Fruit fly (Drosophila melanogaster) whole organism, embryonic: ENCODE results near the gene eIF4A.

Source experiments
- Ada2b ChIP-seq: fragments of 200-800 bp; sonication (Bioruptor generic); IDR thresholded peaks from 2 replicates; pipeline ENCODE4 v1.3.6; 2022; ENCODE audit warnings: missing biosample characterization, missing genetic modification characterization
- Antp ChIP-seq: fragments of 200-800 bp; sonication (Bioruptor generic); optimal IDR thresholded peaks from 3 replicates; lab custom pipeline; 2016; ENCODE audit warnings: missing biosample characterization, missing genetic modification characterization
- Bdp1 ChIP-seq: fragments of 200-800 bp; sonication (Bioruptor generic); optimal IDR thresholded peaks from 3 replicates; lab custom pipeline; 2016; ENCODE audit warnings: missing biosample characterization, missing genetic modification characterization
- CG11093 ChIP-seq: fragments of 200-800 bp; sonication (Bioruptor generic); IDR thresholded peaks from 3 replicates; pipeline ENCODE4 v1.3.6; 2022; ENCODE audit warnings: missing biosample characterization, missing genetic modification characterization
- CG12391 ChIP-seq: fragments of 200-800 bp; sonication (Bioruptor generic); optimal IDR thresholded peaks from 3 replicates; lab custom pipeline; 2018; ENCODE audit warnings: missing biosample characterization, mild to moderate bottlenecking, missing genetic modification characterization, moderate library complexity
- CG13624 ChIP-seq: fragments of 200-800 bp; sonication (Bioruptor generic); optimal IDR thresholded peaks from 2 replicates; lab custom pipeline; 2016; ENCODE audit warnings: missing biosample characterization, missing genetic modification characterization
- CG14014 ChIP-seq: fragments of 200-800 bp; sonication (Bioruptor generic); IDR thresholded peaks from 2 replicates; pipeline ENCODE4 v1.3.6; 2022; ENCODE audit warnings: missing biosample characterization, missing genetic modification characterization
- CG17829 ChIP-seq: fragments of 200-800 bp; optimal IDR thresholded peaks from 2 replicates; lab custom pipeline; 2019; ENCODE audit warnings: missing biosample characterization, mild to moderate bottlenecking, missing genetic modification characterization, moderate library complexity
- CG2116 ChIP-seq: fragments of 200-800 bp; sonication (Bioruptor generic); optimal IDR thresholded peaks from 3 replicates; lab custom pipeline; 2018; ENCODE audit warnings: missing biosample characterization, mild to moderate bottlenecking, missing genetic modification characterization
- CG2202 ChIP-seq: fragments of 200-800 bp; sonication (Bioruptor generic); optimal IDR thresholded peaks from 2 replicates; lab custom pipeline; 2018; ENCODE audit warnings: missing biosample characterization, mild to moderate bottlenecking, missing genetic modification characterization
- CG30431 ChIP-seq: fragments of 200-800 bp; sonication (Bioruptor generic); optimal IDR thresholded peaks from 2 replicates; lab custom pipeline; 2017; ENCODE audit warnings: missing biosample characterization, missing genetic modification characterization
- CG31224 ChIP-seq: fragments of 200-800 bp; sonication (Bioruptor generic); IDR thresholded peaks from 2 replicates; pipeline ENCODE4 v1.3.6; 2022; ENCODE audit warnings: missing biosample characterization, missing genetic modification characterization
- CG3838 ChIP-seq: fragments of 200-800 bp; sonication (Bioruptor generic); optimal IDR thresholded peaks from 3 replicates; lab custom pipeline; 2016; ENCODE audit warnings: missing biosample characterization, missing genetic modification characterization
- CG3847 ChIP-seq: fragments of 200-800 bp; sonication (Bioruptor generic); IDR thresholded peaks from 2 replicates; pipeline ENCODE4 v1.3.6; 2022; ENCODE audit warnings: missing biosample characterization, missing genetic modification characterization
- CG3995 ChIP-seq: fragments of 200-800 bp; sonication (Bioruptor generic); optimal IDR thresholded peaks from 3 replicates; lab custom pipeline; 2016; ENCODE audit warnings: missing biosample characterization, missing genetic modification characterization
- CG42726 ChIP-seq: fragments of 200-800 bp; sonication (Bioruptor generic); IDR thresholded peaks from 2 replicates; pipeline ENCODE4 v1.3.6; 2022; ENCODE audit warnings: missing biosample characterization, missing genetic modification characterization; ENCODE audit not compliant: partially characterized antibody
- CG43689 ChIP-seq: fragments of 200-800 bp; sonication (Bioruptor generic); IDR thresholded peaks from 2 replicates; pipeline ENCODE4 v1.3.6; 2022; ENCODE audit warnings: missing biosample characterization, missing genetic modification characterization
- CG4424 ChIP-seq: fragments of 200-800 bp; sonication (Bioruptor generic); optimal IDR thresholded peaks from 3 replicates; lab custom pipeline; 2016; ENCODE audit warnings: missing biosample characterization, missing genetic modification characterization
- CG6765 ChIP-seq: fragments of 200-800 bp; sonication (Bioruptor generic); optimal IDR thresholded peaks from 3 replicates; lab custom pipeline; 2017; ENCODE audit warnings: missing biosample characterization, mild to moderate bottlenecking, missing genetic modification characterization
- CG8281 ChIP-seq: fragments of 200-800 bp; sonication (Bioruptor generic); optimal IDR thresholded peaks from 2 replicates; lab custom pipeline; 2018; ENCODE audit warnings: missing biosample characterization, mild to moderate bottlenecking, missing genetic modification characterization, moderate library complexity
- CG8924 ChIP-seq: fragments of 200-800 bp; optimal IDR thresholded peaks from 3 replicates; lab custom pipeline; 2019; ENCODE audit warnings: missing biosample characterization, mild to moderate bottlenecking, missing genetic modification characterization, moderate library complexity
- CG9727 ChIP-seq: fragments of 200-800 bp; sonication (Bioruptor generic); optimal IDR thresholded peaks from 3 replicates; lab custom pipeline; 2017; ENCODE audit warnings: missing biosample characterization, mild to moderate bottlenecking, missing genetic modification characterization
- CTCF ChIP-seq: fragments of 200-800 bp; sonication (Bioruptor generic); optimal IDR thresholded peaks from 2 replicates; lab custom pipeline; 2017; ENCODE audit warnings: missing biosample characterization, mild to moderate bottlenecking, missing genetic modification characterization, moderate library complexity
- CoRest ChIP-seq: fragments of 200-800 bp; sonication (Bioruptor generic); optimal IDR thresholded peaks from 3 replicates; lab custom pipeline; 2018; ENCODE audit warnings: missing biosample characterization, mild to moderate bottlenecking, missing genetic modification characterization, moderate library complexity
- Dad ChIP-seq: fragments of 200-800 bp; sonication (Bioruptor generic); optimal IDR thresholded peaks from 3 replicates; lab custom pipeline; 2016; ENCODE audit warnings: missing biosample characterization, missing genetic modification characterization
- Dek ChIP-seq: fragments of 200-800 bp; sonication (Bioruptor generic); optimal IDR thresholded peaks from 3 replicates; lab custom pipeline; 2019; ENCODE audit warnings: missing biosample characterization, mild to moderate bottlenecking, missing genetic modification characterization, moderate library complexity
- Dll ChIP-seq: fragments of 200-800 bp; sonication (Bioruptor generic); IDR thresholded peaks from 4 replicates; pipeline ENCODE4 v1.3.6; 2022; ENCODE audit warnings: missing biosample characterization, missing genetic modification characterization; ENCODE audit not compliant: partially characterized antibody
- E2f1 ChIP-seq: fragments of 200-800 bp; sonication (Bioruptor generic); IDR thresholded peaks from 2 replicates; pipeline ENCODE4 v1.3.6; 2022; ENCODE audit warnings: missing biosample characterization, missing genetic modification characterization
- Ets65A ChIP-seq: fragments of 200-800 bp; sonication (Bioruptor generic); peaks from one replicate; lab custom pipeline; 2016; ENCODE audit warnings: missing biosample characterization, missing genetic modification characterization
- HmgZ ChIP-seq: fragments of 200-800 bp; sonication (Bioruptor generic); optimal IDR thresholded peaks from 2 replicates; lab custom pipeline; 2018; ENCODE audit warnings: missing biosample characterization, mild to moderate bottlenecking, missing genetic modification characterization
- Jarid2 ChIP-seq: fragments of 200-800 bp; sonication (Bioruptor generic); optimal IDR thresholded peaks from 3 replicates; lab custom pipeline; 2017; ENCODE audit warnings: mild to moderate bottlenecking, missing biosample characterization, missing genetic modification reagents, missing genetic modification characterization
- Lhr ChIP-seq: fragments of 200-800 bp; sonication (Bioruptor generic); optimal IDR thresholded peaks from 3 replicates; lab custom pipeline; 2017; ENCODE audit warnings: mild to moderate bottlenecking, missing biosample characterization, missing genetic modification reagents, missing genetic modification characterization
- NK7.1 ChIP-seq: fragments of 200-800 bp; sonication (Bioruptor generic); optimal IDR thresholded peaks from 3 replicates; lab custom pipeline; 2016; ENCODE audit warnings: missing biosample characterization, missing genetic modification characterization
- Rx ChIP-seq: fragments of 200-800 bp; sonication (Bioruptor generic); IDR thresholded peaks from 2 replicates; pipeline ENCODE4 v1.3.6; 2022; ENCODE audit warnings: missing biosample characterization, missing genetic modification characterization
- ap ChIP-seq: fragments of 200-800 bp; sonication (Bioruptor generic); IDR thresholded peaks from 2 replicates; pipeline ENCODE4 v1.3.6; 2022; ENCODE audit warnings: missing biosample characterization, missing genetic modification characterization
- chn ChIP-seq: fragments of 200-800 bp; sonication (Bioruptor generic); optimal IDR thresholded peaks from 2 replicates; lab custom pipeline; 2016; ENCODE audit warnings: missing biosample characterization, missing genetic modification characterization
- dati ChIP-seq: fragments of 200-800 bp; sonication (Bioruptor generic); IDR thresholded peaks from 2 replicates; pipeline ENCODE4 v1.3.6; 2022; ENCODE audit warnings: missing biosample characterization, missing genetic modification characterization
- exex ChIP-seq: fragments of 200-800 bp; sonication (Bioruptor generic); optimal IDR thresholded peaks from 4 replicates; lab custom pipeline; 2018; ENCODE audit warnings: missing biosample characterization, mild to moderate bottlenecking, missing genetic modification characterization, moderate library complexity
- gcm ChIP-seq: fragments of 200-800 bp; sonication (Bioruptor generic); optimal IDR thresholded peaks from 2 replicates; lab custom pipeline; 2019; ENCODE audit warnings: missing biosample characterization, mild to moderate bottlenecking, missing genetic modification characterization, moderate library complexity
- gro ChIP-seq: fragments of 200-800 bp; sonication (Bioruptor generic); optimal IDR thresholded peaks from 2 replicates; lab custom pipeline; 2016; ENCODE audit warnings: missing biosample characterization, missing genetic modification characterization
- hb ChIP-seq: fragments of 200-800 bp; sonication (Bioruptor generic); IDR thresholded peaks from 3 replicates; pipeline ENCODE4 v1.3.6; 2022; ENCODE audit warnings: missing biosample characterization, missing genetic modification characterization; ENCODE audit not compliant: partially characterized antibody
- hkb ChIP-seq, 2 experiments: fragments of 200-800 bp in 1 of 2; fragments of >200 bp in 1 of 2; sonication (Bioruptor generic) in 1 of 2; IDR thresholded peaks in 1 of 2; optimal IDR thresholded peaks in 1 of 2; 2 replicates each; pipeline versions ENCODE4 v1.3.6 to Lab custom; 2017 to 2022; ENCODE audit warnings: missing biosample characterization in 1 of 2, missing genetic modification characterization in 1 of 2
- kah ChIP-seq: fragments of 200-800 bp; sonication (Bioruptor generic); optimal IDR thresholded peaks from 2 replicates; lab custom pipeline; 2018; ENCODE audit warnings: missing biosample characterization, mild to moderate bottlenecking, missing genetic modification characterization
- kay ChIP-seq: fragments of 200-800 bp; sonication (Bioruptor generic); optimal IDR thresholded peaks from 2 replicates; lab custom pipeline; 2016; ENCODE audit warnings: missing biosample characterization, missing genetic modification characterization
- knrl ChIP-seq: fragments of 200-800 bp; sonication (Bioruptor generic); IDR thresholded peaks from 3 replicates; pipeline ENCODE4 v1.3.6; 2022; ENCODE audit warnings: missing biosample characterization, missing genetic modification characterization; ENCODE audit not compliant: partially characterized antibody
- pum ChIP-seq: fragments of 200-800 bp; sonication (Bioruptor generic); optimal IDR thresholded peaks from 2 replicates; lab custom pipeline; 2016; ENCODE audit warnings: missing biosample characterization, missing genetic modification characterization
- sob ChIP-seq: fragments of 200-800 bp; sonication (Bioruptor generic); IDR thresholded peaks from 2 replicates; pipeline ENCODE4 v1.3.6; 2022; ENCODE audit warnings: missing biosample characterization, missing genetic modification characterization
- unc-4 ChIP-seq: fragments of 200-800 bp; sonication (Bioruptor generic); IDR thresholded peaks from 2 replicates; pipeline ENCODE4 v1.3.6; 2022; ENCODE audit warnings: missing biosample characterization, missing genetic modification characterization; ENCODE audit not compliant: partially characterized antibody
- zfh2 ChIP-seq: fragments of 200-800 bp; sonication (Bioruptor generic); optimal IDR thresholded peaks from 2 replicates; lab custom pipeline; 2016; ENCODE audit warnings: missing biosample characterization, missing genetic modification characterization

Gene eIF4A

dm6 chr2L:5948775-5949526 is 32.6 kb upstream of the eIF4A start, which contains the start of gene CG9044 (continued):
- TF ChIP-seq unc-4 (peak; percentile 85), Antp (GFP tag; lab: Kevin White, UChicago) (peak; percentile 40), CG11093 (GFP tag; lab: Robert Waterston, UW) (peak; percentile 24; the same call in 1 of the 3 replicates), CG3838 (peak; percentile 44), CG12391 (tag; lab: Kevin White, UChicago) (peak; percentile 77), Jarid2 (no peak), Ets65A (GFP tag; lab: Kevin White, UChicago) (peak; percentile 98), CG9727 (GFP tag; lab: Kevin White, UChicago) (peak; percentile 60), CG30431 (GFP tag; lab: Kevin White, UChicago) (no peak), dati (GFP tag; lab: Robert Waterston, UW) (no peak), kah (GFP tag; lab: Kevin White, UChicago) (no peak), CG6765 (GFP tag; lab: Kevin White, UChicago) (no peak), NK7.1 (GFP tag; lab: Kevin White, UChicago) (peak; percentile 2), hb (GFP tag; lab: Robert Waterston, UW) (peak; percentile 89), HmgZ (tag; lab: Kevin White, UChicago) (peak; percentile 66), Dll (GFP tag; lab: Robert Waterston, UW) (peak; percentile 97), CG13624 (peak; percentile 37), CG3847 (GFP tag; lab: Robert Waterston, UW) (peak; percentile 64; the same call in 1 of the 2 replicates), CG2116 (GFP tag; lab: Kevin White, UChicago) (peak; percentile 62), Dek (peak; percentile 30), CG4424 (GFP tag; lab: Kevin White, UChicago) (peak; percentile 59), Bdp1 (GFP tag; lab: Kevin White, UChicago) (peak; percentile 21), CTCF (GFP tag; lab: Kevin White, UChicago) (peak; percentile 94), gcm (no peak), CG42726 (GFP tag; lab: Robert Waterston, UW) (peak; percentile 77), kay (peak; percentile 24), hkb (optimal IDR thresholded peaks at IDR 0.05; lab: Kevin White, UChicago) (no peak), hkb (GFP tag; IDR thresholded peaks at IDR 0.05; lab: Robert Waterston, UW) (no peak), Dad (GFP tag; lab: Kevin White, UChicago) (peak; percentile 59), Rx (GFP tag; lab: Robert Waterston, UW) (no peak), sob (GFP tag; lab: Robert Waterston, UW) (peak; percentile 74; the same call in 1 of the 2 replicates), CG2202 (tag; lab: Kevin White, UChicago) (no peak), Lhr (GFP tag; lab: Kevin White, UChicago) (peak; percentile 46), CoRest (no peak), CG3995 (GFP tag; lab: Kevin White, UChicago) (peak; percentile 79), pum (GFP tag; lab: Kevin White, UChicago) (peak; percentile 57), ap (GFP tag; lab: Robert Waterston, UW) (no peak), CG31224 (GFP tag; lab: Robert Waterston, UW) (0 out of 2 replicates have a peak, but pooled peaks have one; percentile 21), CG43689 (GFP tag; lab: Robert Waterston, UW) (no peak), exex (tag; lab: Kevin White, UChicago) (no peak), chn (GFP tag; lab: Kevin White, UChicago) (peak; percentile 62), gro (GFP tag; lab: Kevin White, UChicago) (peak; percentile 34), knrl (GFP tag; lab: Robert Waterston, UW) (peak; percentile 96), CG14014 (GFP tag; lab: Robert Waterston, UW) (peak; percentile 16; the same call in 1 of the 2 replicates), Ada2b (peak; percentile 45; the same call in 1 of the 2 replicates), zfh2 (peak; percentile 83), CG8924 (tag; lab: Kevin White, UChicago) (peak; percentile 34), CG8281 (tag; lab: Kevin White, UChicago) (no peak), CG17829 (tag; lab: Kevin White, UChicago) (peak; percentile 65), E2f1 (peak; percentile 41; the same call in 1 of the 2 replicates)
